Worm (Caenorhabditis elegans) whole organism, L4 larva: ENCODE measurements around the gene T23B12.11.
A peak's percentile ranks its signal among the peaks of the same experiment; 100 is the strongest.

Experiments used
- R02D3.7 ChIP-seq: fragments of 150-350 bp; sonication (generic microtip); optimal IDR thresholded peaks from 3 replicates; lab custom pipeline; 2014; ENCODE audit warnings: missing biosample characterization, missing genetic modification characterization
- Y5F2A.4 ChIP-seq: fragments of 200-800 bp; sonication (Bioruptor generic); optimal IDR thresholded peaks from 2 replicates; lab custom pipeline; 2018; ENCODE audit warnings: mild to moderate bottlenecking, missing genetic modification characterization, missing compliant biosample characterization
- aha-1 ChIP-seq: fragments of 150-350 bp; peaks from one replicate; lab custom pipeline; 2014; ENCODE audit warnings: missing biosample characterization, missing genetic modification characterization
- attf-4 ChIP-seq: sonication (generic microtip); optimal IDR thresholded peaks from 3 replicates; lab custom pipeline; 2017; ENCODE audit warnings: missing biosample characterization, missing genetic modification characterization
- ceh-28 ChIP-seq: fragments of 150-350 bp; optimal IDR thresholded peaks from 2 replicates; lab custom pipeline; 2014; ENCODE audit warnings: missing biosample characterization, missing genetic modification reagents, missing genetic modification characterization
- ceh-32 ChIP-seq: sonication (generic microtip); optimal IDR thresholded peaks from 2 replicates; lab custom pipeline; 2016; ENCODE audit warnings: mild to moderate bottlenecking, missing genetic modification characterization, missing compliant biosample characterization; ENCODE audit not compliant: poor library complexity
- ceh-44 ChIP-seq: fragments of 200-800 bp; sonication (Bioruptor generic); IDR thresholded peaks from 2 replicates; pipeline ENCODE4 v1.3.6; 2022; ENCODE audit warnings: missing genetic modification reagents, missing genetic modification characterization, missing compliant biosample characterization
- ceh-62 ChIP-seq: sonication (generic microtip); optimal IDR thresholded peaks from 2 replicates; lab custom pipeline; 2017; ENCODE audit warnings: missing biosample characterization, missing genetic modification characterization
- ces-1 ChIP-seq: fragments of 150-350 bp; sonication (generic microtip); optimal IDR thresholded peaks from 4 replicates; lab custom pipeline; 2014; ENCODE audit warnings: missing biosample characterization, missing genetic modification reagents, missing genetic modification characterization
- ctbp-1 ChIP-seq: fragments of 200-800 bp; sonication (Bioruptor generic); IDR thresholded peaks from 2 replicates; pipeline ENCODE4 v1.3.6; 2022; ENCODE audit warnings: missing genetic modification reagents, missing genetic modification characterization, missing compliant biosample characterization
- daf-16 ChIP-seq, 3 experiments: sonication (generic microtip); optimal IDR thresholded peaks; 2 replicates each; lab custom pipeline; 2016 to 2017; ENCODE audit warnings: missing genetic modification characterization in 3 of 3, missing genetic modification reagents in 3 of 3, mild to moderate bottlenecking in 2 of 3, missing compliant biosample characterization in 2 of 3, missing biosample characterization in 1 of 3, moderate library complexity in 1 of 3
- dmd-6 ChIP-seq: fragments of 200-800 bp; sonication (Bioruptor generic); IDR thresholded peaks from 2 replicates; pipeline ENCODE4 v1.3.6; 2022; ENCODE audit warnings: missing genetic modification reagents, missing genetic modification characterization, missing compliant biosample characterization
- dve-1 ChIP-seq: sonication (generic microtip); optimal IDR thresholded peaks from 2 replicates; lab custom pipeline; 2017; ENCODE audit warnings: antibody characterized with exemption, mild to moderate bottlenecking, missing genetic modification characterization, missing compliant biosample characterization; ENCODE audit not compliant: insufficient read depth
- egl-27 ChIP-seq: sonication (generic microtip); optimal IDR thresholded peaks from 3 replicates; lab custom pipeline; 2017; ENCODE audit warnings: missing biosample characterization, missing genetic modification reagents, missing genetic modification characterization
- fkh-10 ChIP-seq: fragments of 150-350 bp; optimal IDR thresholded peaks from 2 replicates; lab custom pipeline; 2014; ENCODE audit warnings: missing biosample characterization, missing genetic modification reagents, missing genetic modification characterization
- hif-1 ChIP-seq, 2 experiments: sonication (generic microtip); optimal IDR thresholded peaks; 2 replicates each; lab custom pipeline; 2016 to 2017; ENCODE audit warnings: missing compliant biosample characterization in 2 of 2, missing genetic modification characterization in 2 of 2, missing genetic modification reagents in 2 of 2, missing genotype in 2 of 2, mild to moderate bottlenecking in 1 of 2
- hlh-11 ChIP-seq: fragments of 200-800 bp; sonication (Bioruptor generic); optimal IDR thresholded peaks from 2 replicates; lab custom pipeline; 2018; ENCODE audit warnings: mild to moderate bottlenecking, missing genetic modification characterization, missing compliant biosample characterization
- hlh-30 ChIP-seq: sonication (generic microtip); optimal IDR thresholded peaks from 2 replicates; lab custom pipeline; 2017; ENCODE audit warnings: antibody characterized with exemption, mild to moderate bottlenecking, missing genetic modification characterization, missing compliant biosample characterization; ENCODE audit not compliant: insufficient read depth
- jun-1 ChIP-seq: fragments of 150-350 bp; optimal IDR thresholded peaks from 2 replicates; lab custom pipeline; 2014; ENCODE audit warnings: missing biosample characterization, missing genetic modification reagents, missing genetic modification characterization
- lin-15B ChIP-seq: fragments of 150-350 bp; sonication (generic microtip); optimal IDR thresholded peaks from 3 replicates; lab custom pipeline; 2014; ENCODE audit warnings: missing biosample characterization, missing genetic modification characterization
- lsy-2 ChIP-seq, 2 experiments: fragments of 150-350 bp in 1 of 2; sonication (generic microtip) in 1 of 2; optimal IDR thresholded peaks; 2 replicates each; lab custom pipeline; 2014 to 2017; ENCODE audit warnings: missing biosample characterization in 2 of 2, missing genetic modification characterization in 2 of 2
- mdl-1 ChIP-seq, 2 experiments: fragments of 150-350 bp in 1 of 2; sonication (generic microtip) in 1 of 2; optimal IDR thresholded peaks; 2 replicates each; lab custom pipeline; 2014 to 2017; ENCODE audit warnings: missing biosample characterization in 2 of 2, missing genetic modification characterization in 2 of 2
- mep-1 ChIP-seq: fragments of 150-350 bp; sonication (generic microtip); optimal IDR thresholded peaks from 3 replicates; lab custom pipeline; 2014; ENCODE audit warnings: missing biosample characterization, missing genetic modification characterization
- mxl-2 ChIP-seq: fragments of 200-800 bp; sonication (Bioruptor generic); conservative IDR thresholded peaks from 2 replicates; pipeline ENCODE4 v1.3.6; 2022; ENCODE audit warnings: missing genetic modification reagents, missing genetic modification characterization, missing compliant biosample characterization
- mxl-3 ChIP-seq: fragments of 200-800 bp; sonication (Bioruptor generic); optimal IDR thresholded peaks from 2 replicates; lab custom pipeline; 2018; ENCODE audit warnings: mild to moderate bottlenecking, missing genetic modification characterization, missing compliant biosample characterization
- nhr-111 ChIP-seq: fragments of 200-800 bp; sonication (Bioruptor generic); optimal IDR thresholded peaks from 2 replicates; lab custom pipeline; 2018; ENCODE audit warnings: mild to moderate bottlenecking, missing genetic modification characterization, missing compliant biosample characterization
- nhr-25 ChIP-seq: sonication (generic microtip); optimal IDR thresholded peaks from 2 replicates; lab custom pipeline; 2017; ENCODE audit warnings: missing genetic modification characterization, mild to moderate bottlenecking, missing compliant biosample characterization, antibody characterized with exemption, moderate library complexity, borderline replicate concordance; ENCODE audit not compliant: insufficient read depth
- nhr-28 ChIP-seq: fragments of 150-350 bp; optimal IDR thresholded peaks from 2 replicates; lab custom pipeline; 2014; ENCODE audit warnings: missing biosample characterization, missing genetic modification characterization
- nhr-6 ChIP-seq: fragments of 150-350 bp; optimal IDR thresholded peaks from 2 replicates; lab custom pipeline; 2014; ENCODE audit warnings: missing biosample characterization, missing genetic modification characterization
- nhr-77 ChIP-seq: fragments of 150-350 bp; optimal IDR thresholded peaks from 2 replicates; lab custom pipeline; 2014; ENCODE audit warnings: missing biosample characterization, missing genetic modification characterization
- pha-4 ChIP-seq, 2 experiments: fragments of 150-350 bp in 1 of 2; fragments of 200-800 bp in 1 of 2; sonication (Bioruptor generic) in 1 of 2; IDR thresholded peaks in 1 of 2; optimal IDR thresholded peaks in 1 of 2; 2 replicates each; pipeline versions ENCODE4 v1.3.6 to Lab custom; 2014 to 2022; ENCODE audit warnings: missing genetic modification characterization in 2 of 2, missing genetic modification reagents in 2 of 2, missing biosample characterization in 1 of 2, missing compliant biosample characterization in 1 of 2
- pqm-1 ChIP-seq: sonication (generic microtip); optimal IDR thresholded peaks from 2 replicates; lab custom pipeline; 2017; ENCODE audit warnings: missing biosample characterization, missing genetic modification characterization
- spr-1 ChIP-seq: sonication (generic microtip); optimal IDR thresholded peaks from 2 replicates; lab custom pipeline; 2016; ENCODE audit warnings: mild to moderate bottlenecking, missing genetic modification characterization, missing compliant biosample characterization
- tra-1 ChIP-seq: fragments of 200-800 bp; sonication (Bioruptor generic); IDR thresholded peaks from 2 replicates; pipeline ENCODE4 v1.3.6; 2022; ENCODE audit warnings: missing genetic modification reagents, missing genetic modification characterization, missing compliant biosample characterization
- unc-130 ChIP-seq: sonication (generic microtip); optimal IDR thresholded peaks from 2 replicates; lab custom pipeline; 2016; ENCODE audit warnings: missing genetic modification reagents, missing genetic modification characterization, missing compliant biosample characterization
- unc-62 ChIP-seq, 3 experiments: fragments of 150-350 bp in 1 of 3; sonication (generic microtip); optimal IDR thresholded peaks in 2 of 3; peaks in 1 of 3; 1 replicate in 1 of 3; 2 replicates in 2 of 3; lab custom pipeline; 2014 to 2017; ENCODE audit warnings: missing biosample characterization in 3 of 3, missing genetic modification characterization in 3 of 3, missing genetic modification reagents in 3 of 3, missing genotype in 1 of 3
- vab-7 ChIP-seq: fragments of 200-800 bp; sonication (Bioruptor generic); IDR thresholded peaks from 2 replicates; pipeline ENCODE4 v1.3.6; 2022; ENCODE audit warnings: missing genetic modification reagents, missing genetic modification characterization, missing compliant biosample characterization
- zag-1 ChIP-seq: fragments of 150-350 bp; optimal IDR thresholded peaks from 2 replicates; lab custom pipeline; 2014; ENCODE audit warnings: missing biosample characterization, missing genetic modification characterization
- zfp-2 ChIP-seq: sonication (generic microtip); optimal IDR thresholded peaks from 2 replicates; lab custom pipeline; 2016; ENCODE audit warnings: mild to moderate bottlenecking, missing genetic modification characterization, missing compliant biosample characterization
- ztf-11 ChIP-seq: fragments of 150-350 bp; optimal IDR thresholded peaks from 2 replicates; lab custom pipeline; 2014; ENCODE audit warnings: missing biosample characterization, missing genetic modification characterization

Gene T23B12.11

ce11 chrV:8437358-8437757 is 17.8 kb upstream of the T23B12.11 start:
- TF ChIP-seq nhr-111 (GFP tag; lab: Kevin White, UChicago) (no peak), ctbp-1 (GFP tag; lab: Robert Waterston, UW) (no peak), egl-27 (tag; lab: Kevin White, UChicago) (no peak), unc-62 (GFP tag; optimal IDR thresholded peaks at IDR 0.05 in 1 of 2; lab: Kevin White, UChicago) (peak in 1 of 2 experiments; percentile 92), unc-62 (tag; optimal IDR thresholded peaks at IDR 0.05; lab: Kevin White, UChicago) (no peak), nhr-25 (no peak)

ce11 chrV:8444357-8444856 is 10.8 kb upstream of the T23B12.11 start, which contains the start of gene lmd-3:
lmd-3 (minus strand) TSS chrV:8444806.
- TF ChIP-seq hlh-30 (tag; lab: Kevin White, UChicago) (peak; percentile 60), ces-1 (GFP tag; lab: Kevin White, UChicago) (no peak), zfp-2 (tag; lab: Kevin White, UChicago) (no peak), vab-7 (GFP tag; lab: Robert Waterston, UW) (no peak), aha-1 (tag; lab: Kevin White, UChicago) (peak; percentile 32)

- no peak for TF ChIP-seq pha-4 (GFP tag; IDR thresholded peaks at IDR 0.05; lab: Robert Waterston, UW)
- peak; percentile 2 for TF ChIP-seq pha-4 (tag; optimal IDR thresholded peaks at IDR 0.05; lab: Kevin White, UChicago)
- no peak for TF ChIP-seq daf-16 (GFP tag; optimal IDR thresholded peaks at IDR 0.05; lab: Kevin White, UChicago)
- TF ChIP-seq daf-16 (tag; optimal IDR thresholded peaks at IDR 0.05; lab: Kevin White, UChicago) = peak; percentile 83
- TF ChIP-seq nhr-25 = peak; percentile 48
- peak in 1 of 2 experiments; percentile 24 for TF ChIP-seq lsy-2 (tag; optimal IDR thresholded peaks at IDR 0.05; lab: Kevin White, UChicago)
- TF ChIP-seq pqm-1 (tag; lab: Kevin White, UChicago) = peak; percentile 56
- peak; percentile 42 for TF ChIP-seq aha-1 (tag; lab: Kevin White, UChicago)
- peak; percentile 38 for TF ChIP-seq mep-1 (tag; lab: Kevin White, UChicago)
- TF ChIP-seq hlh-11 = peak; percentile 76
- no peak for TF ChIP-seq fkh-10 (GFP tag; lab: Kevin White, UChicago)
- TF ChIP-seq zag-1 (tag; lab: Kevin White, UChicago) = no peak
- TF ChIP-seq ces-1 (GFP tag; lab: Kevin White, UChicago) = no peak
- TF ChIP-seq dve-1 (tag; lab: Kevin White, UChicago) = peak; percentile 69
- TF ChIP-seq nhr-6 (tag; lab: Kevin White, UChicago) = peak; percentile 56
- peak; percentile 10 for TF ChIP-seq mxl-3 (GFP tag; lab: Kevin White, UChicago)
- peak; percentile 23 for TF ChIP-seq nhr-77 (tag; lab: Kevin White, UChicago)
- TF ChIP-seq ztf-11 (tag; lab: Kevin White, UChicago) = no peak
- TF ChIP-seq attf-4 (tag; lab: Kevin White, UChicago) = no peak
- peak; percentile 59 for TF ChIP-seq dmd-6 (GFP tag; lab: Robert Waterston, UW)
- peak; percentile 88 for TF ChIP-seq nhr-28 (tag; lab: Kevin White, UChicago)
Observed at ce11 chrV:8445636-8446035, 9.6 kb upstream of the T23B12.11 start.

ce11 chrV:8447928-8448327 is 7.3 kb upstream of the T23B12.11 start, which contains the start of gene T23B12.5:
T23B12.5 (minus strand) TSS chrV:8448028.
- TF ChIP-seq ctbp-1 (GFP tag; lab: Robert Waterston, UW) (no peak), unc-62 (GFP tag; optimal IDR thresholded peaks at IDR 0.05 in 1 of 2; lab: Kevin White, UChicago) (no peak), unc-62 (tag; optimal IDR thresholded peaks at IDR 0.05; lab: Kevin White, UChicago) (no peak), Y5F2A.4 (GFP tag; lab: Kevin White, UChicago) (no peak), mdl-1 (tag; optimal IDR thresholded peaks at IDR 0.05; lab: Kevin White, UChicago) (no peak)

- TF ChIP-seq attf-4 (tag; lab: Kevin White, UChicago) (no peak), mdl-1 (tag; optimal IDR thresholded peaks at IDR 0.05; lab: Kevin White, UChicago) (peak in 1 of 2 experiments; percentile 42), lin-15B (tag; lab: Kevin White, UChicago) (no peak), ceh-44 (GFP tag; lab: Robert Waterston, UW) (no peak), jun-1 (no peak), spr-1 (tag; lab: Kevin White, UChicago) (no peak), nhr-25 (peak; percentile 27), hif-1 (tag; optimal IDR thresholded peaks at IDR 0.05; lab: Kevin White, UChicago) (no peak), R02D3.7 (tag; lab: Kevin White, UChicago) (no peak), ceh-62 (tag; lab: Kevin White, UChicago) (no peak), ceh-32 (tag; lab: Kevin White, UChicago) (no peak), aha-1 (tag; lab: Kevin White, UChicago) (peak; percentile 98), mxl-2 (GFP tag; lab: Robert Waterston, UW) (no peak), ceh-28 (tag; lab: Kevin White, UChicago) (no peak), dmd-6 (GFP tag; lab: Robert Waterston, UW) (peak; percentile 33), unc-130 (no peak), tra-1 (GFP tag; lab: Robert Waterston, UW) (0 out of 2 replicates have a peak, but pooled peaks have one; percentile 31)
Observed at ce11 chrV:8449241-8449640, 6.0 kb upstream of the T23B12.11 start.
